Worm (Caenorhabditis elegans): Measurements from ENCODE around the gene AH9.6.
A peak's percentile ranks its signal among the peaks of the same experiment; 100 is the strongest.

AH9.6 gene

DNA sequence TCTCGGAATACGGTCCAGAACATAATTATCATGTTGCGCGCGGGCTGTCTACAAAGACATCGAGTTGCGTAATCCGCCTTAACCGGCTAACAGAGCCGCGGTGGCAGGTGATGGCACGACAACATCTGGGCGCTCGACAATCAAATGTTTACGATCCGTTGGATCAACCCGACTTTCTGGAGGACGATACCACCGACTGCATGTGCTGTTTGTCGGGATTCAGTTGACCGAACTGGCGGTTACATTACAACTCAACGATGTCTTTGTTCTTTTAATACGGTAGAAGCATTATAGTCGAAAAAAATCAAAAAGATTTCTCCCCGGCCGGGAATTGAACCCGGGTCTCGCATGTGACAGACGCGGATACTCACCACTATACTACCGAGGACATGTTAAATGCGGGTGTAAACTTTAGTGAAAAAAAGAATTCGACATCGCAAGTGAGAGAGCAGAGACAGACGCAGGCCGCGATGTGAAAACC, 41.0 kb downstream of the AH9.6 start:
- TF ChIP-seq him-1 (tag; optimal IDR thresholded peaks at IDR 0.05) (peak; percentile 74), dao-5 (tag; optimal IDR thresholded peaks at IDR 0.05) (peak; percentile 53), W03F9.2 (tag; optimal IDR thresholded peaks at IDR 0.05) (no peak)

DNA sequence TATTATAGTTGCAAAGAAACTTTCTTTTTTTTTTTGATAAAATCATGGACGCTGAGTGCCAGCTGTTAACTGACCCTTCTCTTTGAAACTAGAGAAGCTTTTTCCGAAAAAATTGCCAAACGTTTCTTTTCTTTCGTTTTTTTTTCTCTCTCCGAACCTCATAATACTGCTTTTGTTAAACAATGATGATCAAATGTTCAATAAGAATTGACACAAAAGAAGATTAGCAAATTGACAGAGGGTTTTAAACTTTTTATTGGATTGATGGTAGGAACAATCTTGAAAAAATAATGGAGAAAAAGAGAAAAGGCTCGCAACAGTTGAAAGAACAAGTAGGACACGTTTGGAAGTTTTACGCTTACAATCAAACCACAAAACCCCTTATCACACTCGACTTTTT, 47.1 kb downstream of the AH9.6 start, which contains the start of gene hex-1:
TSS of gene hex-1 (plus strand) at position 301 of the 400 bp plus-strand sequence.
- TF ChIP-seq him-1 (tag; optimal IDR thresholded peaks at IDR 0.05) = no peak
- no peak for TF ChIP-seq dao-5 (tag; optimal IDR thresholded peaks at IDR 0.05)
- no peak for TF ChIP-seq W03F9.2 (tag; optimal IDR thresholded peaks at IDR 0.05)

DNA sequence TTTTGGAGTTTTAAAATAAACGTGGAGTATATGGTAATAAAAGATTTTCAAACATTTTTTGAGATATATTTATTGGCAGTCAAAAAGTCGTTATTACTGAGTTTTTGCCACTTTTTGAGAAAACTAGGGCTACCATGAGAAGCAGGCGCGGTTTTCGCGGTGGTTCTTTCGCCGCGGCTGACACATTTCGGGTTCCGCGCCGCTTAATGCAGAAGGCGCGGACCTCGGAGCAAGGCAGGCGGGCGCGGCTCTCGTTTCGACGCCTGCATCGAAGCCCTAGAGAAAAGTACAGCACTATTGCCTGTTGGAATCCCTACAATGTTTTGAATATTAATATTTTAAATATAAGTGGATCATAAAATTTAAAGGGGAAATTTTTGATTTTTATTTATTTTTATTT, 48.5 kb downstream of the AH9.6 start:
- TF ChIP-seq dao-5 (tag; optimal IDR thresholded peaks at IDR 0.05) (no peak), W03F9.2 (tag; optimal IDR thresholded peaks at IDR 0.05) (no peak), him-1 (tag; optimal IDR thresholded peaks at IDR 0.05) (no peak)

DNA sequence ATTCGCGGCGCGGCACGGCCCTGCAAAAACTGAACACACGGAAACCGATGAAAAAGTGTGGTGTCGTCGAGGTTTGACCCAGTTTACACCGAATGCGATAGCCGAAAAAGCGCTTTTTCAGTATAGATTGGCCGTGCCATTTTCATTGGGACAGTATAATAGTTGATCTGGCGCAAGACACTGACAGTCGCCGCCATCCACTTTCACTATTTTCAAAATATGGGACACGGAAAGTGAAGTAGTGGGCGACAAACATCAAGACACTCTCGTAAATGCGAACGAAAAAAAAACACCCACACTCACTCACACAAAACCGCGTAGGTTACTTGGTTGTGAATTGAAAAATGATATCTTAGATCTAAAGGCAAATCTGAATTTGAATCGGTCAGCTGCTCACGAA, 48.9 kb downstream of the AH9.6 start:
- TF ChIP-seq him-1 (tag; optimal IDR thresholded peaks at IDR 0.05) (no peak), W03F9.2 (tag; optimal IDR thresholded peaks at IDR 0.05) (no peak), dao-5 (tag; optimal IDR thresholded peaks at IDR 0.05) (no peak)

DNA sequence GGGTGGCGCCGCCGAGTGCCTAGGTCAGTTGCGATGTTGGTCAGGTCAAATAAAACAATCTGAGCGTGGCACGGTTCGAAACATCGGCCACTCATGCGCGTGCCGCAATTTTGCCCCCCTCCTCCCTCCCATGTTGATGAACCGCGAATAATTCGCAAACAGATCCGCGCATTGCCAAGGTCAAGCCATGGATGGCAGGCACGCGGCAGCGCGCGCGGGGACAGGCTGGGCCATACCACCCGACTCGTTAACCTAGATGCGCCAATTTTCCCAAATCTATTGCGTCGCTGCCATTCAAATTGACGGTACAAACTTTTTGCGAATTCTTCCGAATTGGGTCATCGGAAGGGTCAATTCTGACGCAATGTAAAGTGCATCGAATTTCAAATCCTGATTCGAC, 51.3 kb downstream of the AH9.6 start:
- TF ChIP-seq W03F9.2 (tag; optimal IDR thresholded peaks at IDR 0.05) = no peak
- no peak for TF ChIP-seq him-1 (tag; optimal IDR thresholded peaks at IDR 0.05)
- no peak for TF ChIP-seq dao-5 (tag; optimal IDR thresholded peaks at IDR 0.05)

DNA sequence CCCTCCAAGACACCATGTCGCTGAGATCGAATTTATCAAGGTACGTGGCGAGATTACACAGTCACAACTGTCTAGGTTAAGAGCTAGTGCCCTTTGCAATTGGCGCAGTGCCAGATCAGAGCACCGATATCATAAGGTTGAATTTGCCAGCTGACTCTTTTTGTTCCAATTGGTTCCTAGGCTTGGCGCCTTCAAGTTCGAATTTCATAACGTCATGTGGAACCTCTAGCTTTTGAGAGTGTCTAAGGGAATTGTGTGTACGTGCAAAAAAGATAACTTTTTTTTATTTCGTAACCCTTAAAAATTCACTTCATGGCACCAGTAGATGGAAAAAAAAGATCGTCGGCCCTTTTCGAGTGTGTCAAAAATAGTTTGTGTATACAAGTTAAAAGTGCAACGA, 51.7 kb downstream of the AH9.6 start:
- no peak for TF ChIP-seq dao-5 (tag; optimal IDR thresholded peaks at IDR 0.05)
- no peak for TF ChIP-seq him-1 (tag; optimal IDR thresholded peaks at IDR 0.05)

DNA sequence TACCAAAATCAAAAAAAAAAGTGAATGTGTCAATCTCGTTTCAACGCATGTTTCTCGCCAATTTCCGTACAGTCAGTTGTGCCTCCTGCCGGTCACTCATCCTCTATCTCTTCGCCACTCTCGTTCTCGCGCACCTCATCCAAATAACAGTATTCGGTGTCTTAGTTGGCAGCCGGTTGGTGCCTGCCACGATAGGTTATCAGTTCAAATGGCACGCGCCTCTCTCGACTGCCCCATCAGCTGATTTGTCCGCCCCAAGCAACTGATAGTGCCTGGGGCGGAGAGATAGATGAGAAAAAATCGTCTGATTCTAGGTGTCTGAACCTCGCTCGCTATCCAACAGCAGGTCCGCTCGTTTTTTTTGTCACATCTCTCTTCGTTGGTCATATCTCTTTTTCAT, 52.8 kb downstream of the AH9.6 start:
- TF ChIP-seq W03F9.2 (tag; optimal IDR thresholded peaks at IDR 0.05) (no peak), dao-5 (tag; optimal IDR thresholded peaks at IDR 0.05) (no peak)

DNA sequence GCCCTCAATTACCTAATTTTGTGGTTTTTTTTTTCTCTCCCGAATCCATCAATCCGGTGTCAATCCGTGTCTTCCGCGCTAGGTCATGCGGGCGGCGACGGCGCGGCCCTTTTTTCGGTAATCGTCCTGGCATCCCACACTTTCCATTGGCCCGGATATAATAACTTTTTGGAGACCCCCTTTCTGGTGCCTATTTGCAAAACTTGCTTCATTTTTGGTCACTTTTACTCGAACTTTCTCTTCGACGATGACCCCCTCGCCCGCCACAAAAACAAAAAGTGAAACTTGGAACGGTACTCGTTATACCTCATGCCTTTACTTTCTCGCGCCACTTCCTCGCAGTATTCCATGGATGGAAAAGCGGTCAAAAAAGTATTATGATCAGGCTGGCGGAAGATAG, 53.5 kb downstream of the AH9.6 start:
- TF ChIP-seq W03F9.2 (tag; optimal IDR thresholded peaks at IDR 0.05) (no peak), dao-5 (tag; optimal IDR thresholded peaks at IDR 0.05) (no peak), him-1 (tag; optimal IDR thresholded peaks at IDR 0.05) (no peak)

DNA sequence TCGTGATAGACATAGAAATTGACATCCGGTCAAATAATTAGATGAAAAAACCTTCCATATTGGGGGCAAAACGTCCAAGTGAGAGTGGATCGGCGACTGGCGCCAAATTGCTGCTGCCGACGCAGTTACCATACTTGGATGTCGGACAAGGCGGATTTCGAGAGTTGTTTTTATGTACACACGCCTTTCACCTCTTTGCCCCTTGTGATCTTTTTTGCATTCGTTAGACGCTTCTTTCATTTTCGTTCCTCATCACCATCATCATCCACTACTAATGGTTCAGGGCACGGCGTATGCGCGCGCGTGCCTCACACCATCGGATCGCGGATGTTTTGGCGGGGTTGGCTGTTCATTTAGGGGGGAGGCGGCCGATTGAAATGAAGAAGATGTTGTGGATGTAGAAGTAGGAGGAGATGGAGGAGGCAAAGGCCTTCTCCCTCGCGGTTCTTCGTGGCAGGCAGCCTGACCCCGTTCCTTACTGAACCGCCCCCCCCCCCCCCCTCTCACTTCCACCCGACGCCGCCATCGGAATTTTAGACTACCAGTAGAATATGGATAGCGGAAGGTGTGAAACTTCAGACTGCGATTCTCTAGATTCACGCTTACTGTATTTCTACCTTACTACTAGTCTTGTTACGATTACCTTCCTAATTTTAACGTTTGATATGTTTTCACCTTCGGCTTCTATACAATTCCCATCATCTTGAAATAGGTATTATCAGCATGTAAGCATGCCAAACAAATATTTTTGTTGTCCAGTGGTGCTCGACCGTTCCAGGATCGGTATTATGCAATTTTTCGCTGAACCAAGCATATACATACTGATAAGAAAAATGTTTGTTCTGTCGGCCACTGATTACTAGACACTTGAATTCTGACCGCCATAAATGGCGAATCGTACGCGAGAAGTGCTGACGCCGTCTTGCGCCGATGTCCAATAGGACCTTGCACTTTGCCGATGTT, 54.3 kb downstream of the AH9.6 start:
- TF ChIP-seq dao-5 (tag; optimal IDR thresholded peaks at IDR 0.05) (no peak), W03F9.2 (tag; optimal IDR thresholded peaks at IDR 0.05) (no peak), him-1 (tag; optimal IDR thresholded peaks at IDR 0.05) (no peak)
